Worm (Caenorhabditis elegans): Measurements from ENCODE around the gene F08F3.6.

- no peak for TF ChIP-seq him-1 (tag; optimal IDR thresholded peaks at IDR 0.05)
- no peak for TF ChIP-seq W03F9.2 (tag; optimal IDR thresholded peaks at IDR 0.05)
- TF ChIP-seq dao-5 (tag; optimal IDR thresholded peaks at IDR 0.05) = no peak
These were observed 30.9 kb upstream of the F08F3.6 start for ce11 chrV:5450742-5451141.
